Fruit fly (Drosophila melanogaster) whole organism, embryonic: ENCODE data around the gene CG42748.

Source experiments
- ATbp ChIP-seq: fragments of 200-800 bp; sonication (Bioruptor generic); optimal IDR thresholded peaks from 2 replicates; lab custom pipeline; 2017; ENCODE audit warnings: missing biosample characterization, mild to moderate bottlenecking, missing genetic modification characterization, missing genetic modification reagents
- Adf1 ChIP-seq: fragments of 200-800 bp; sonication (Bioruptor generic); IDR thresholded peaks from 2 replicates; pipeline ENCODE4 v1.3.6; 2022; ENCODE audit warnings: missing biosample characterization, missing genetic modification characterization
- Aef1 ChIP-seq: fragments of 200-800 bp; sonication (Bioruptor generic); IDR thresholded peaks from 3 replicates; pipeline ENCODE4 v1.3.6; 2022; ENCODE audit warnings: missing biosample characterization, missing genetic modification characterization
- BtbVII ChIP-seq: fragments of 200-800 bp; sonication (Bioruptor generic); optimal IDR thresholded peaks from 3 replicates; lab custom pipeline; 2017; ENCODE audit warnings: missing biosample characterization, mild to moderate bottlenecking, missing genetic modification characterization
- C15 ChIP-seq: fragments of 200-800 bp; sonication (Bioruptor generic); IDR thresholded peaks from 3 replicates; pipeline ENCODE4 v1.3.6; 2022; ENCODE audit warnings: missing biosample characterization, missing genetic modification characterization
- CG10274 ChIP-seq: fragments of 200-800 bp; sonication (Bioruptor generic); optimal IDR thresholded peaks from 3 replicates; lab custom pipeline; 2017; ENCODE audit warnings: missing biosample characterization, mild to moderate bottlenecking, missing genetic modification characterization
- CG10543 ChIP-seq: fragments of 200-800 bp; sonication (Bioruptor generic); optimal IDR thresholded peaks from 3 replicates; lab custom pipeline; 2017; ENCODE audit warnings: missing biosample characterization, mild to moderate bottlenecking, missing genetic modification characterization, moderate library complexity
- CG10959 ChIP-seq: fragments of 200-800 bp; sonication (Bioruptor generic); IDR thresholded peaks from 2 replicates; pipeline ENCODE4 v1.3.6; 2022; ENCODE audit warnings: missing biosample characterization, missing genetic modification characterization
- CG11696 ChIP-seq: fragments of 200-800 bp; sonication (Bioruptor generic); IDR thresholded peaks from 2 replicates; pipeline ENCODE4 v1.3.6; 2022; ENCODE audit warnings: missing biosample characterization, missing genetic modification characterization
- CG14014 ChIP-seq: fragments of 200-800 bp; sonication (Bioruptor generic); IDR thresholded peaks from 2 replicates; pipeline ENCODE4 v1.3.6; 2022; ENCODE audit warnings: missing biosample characterization, missing genetic modification characterization
- CG17328 ChIP-seq: fragments of 200-800 bp; sonication (Bioruptor generic); IDR thresholded peaks from 2 replicates; pipeline ENCODE4 v1.3.6; 2022; ENCODE audit warnings: missing biosample characterization, missing genetic modification characterization
- CG32772 ChIP-seq: fragments of 200-800 bp; sonication (Bioruptor generic); IDR thresholded peaks from 2 replicates; pipeline ENCODE4 v1.3.6; 2022; ENCODE audit warnings: missing biosample characterization, missing genetic modification characterization
- CG33557 ChIP-seq: fragments of 200-800 bp; sonication (Bioruptor generic); optimal IDR thresholded peaks from 2 replicates; lab custom pipeline; 2019; ENCODE audit warnings: missing biosample characterization, mild to moderate bottlenecking, missing genetic modification characterization, moderate library complexity
- CG34376 ChIP-seq: fragments of 200-800 bp; sonication (Bioruptor generic); optimal IDR thresholded peaks from 2 replicates; lab custom pipeline; 2018; ENCODE audit warnings: missing biosample characterization, mild to moderate bottlenecking, missing genetic modification characterization
- CG4424 ChIP-seq: fragments of 200-800 bp; sonication (Bioruptor generic); optimal IDR thresholded peaks from 3 replicates; lab custom pipeline; 2016; ENCODE audit warnings: missing biosample characterization, missing genetic modification characterization
- CG4854 ChIP-seq: fragments of 200-800 bp; sonication (Bioruptor generic); optimal IDR thresholded peaks from 2 replicates; lab custom pipeline; 2016; ENCODE audit warnings: missing biosample characterization, missing genetic modification characterization, inconsistent platforms
- CG7556 ChIP-seq: fragments of 200-800 bp; sonication (Bioruptor generic); optimal IDR thresholded peaks from 2 replicates; lab custom pipeline; 2017; ENCODE audit warnings: missing biosample characterization, mild to moderate bottlenecking, missing genetic modification characterization
- CG7928 ChIP-seq: fragments of 200-800 bp; sonication (Bioruptor generic); optimal IDR thresholded peaks from 2 replicates; lab custom pipeline; 2017; ENCODE audit warnings: missing biosample characterization, mild to moderate bottlenecking, missing genetic modification characterization
- Doc2 ChIP-seq: fragments of 200-800 bp; sonication (Bioruptor generic); IDR thresholded peaks from 2 replicates; pipeline ENCODE4 v1.3.6; 2022; ENCODE audit warnings: missing biosample characterization, missing genetic modification characterization
- Ets65A ChIP-seq: fragments of 200-800 bp; sonication (Bioruptor generic); peaks from one replicate; lab custom pipeline; 2016; ENCODE audit warnings: missing biosample characterization, missing genetic modification characterization
- GATAe ChIP-seq: fragments of 200-800 bp; sonication (Bioruptor generic); conservative IDR thresholded peaks from 2 replicates; pipeline ENCODE4 v1.3.6; 2022; ENCODE audit warnings: missing biosample characterization, missing genetic modification characterization
- Gug ChIP-seq: fragments of 200-800 bp; sonication (Bioruptor generic); IDR thresholded peaks from 4 replicates; pipeline ENCODE4 v1.3.6; 2022; ENCODE audit warnings: missing biosample characterization, missing genetic modification characterization
- HLH4C ChIP-seq: fragments of 200-800 bp; sonication (Bioruptor generic); IDR thresholded peaks from 3 replicates; pipeline ENCODE4 v1.3.6; 2022; ENCODE audit warnings: missing biosample characterization, missing genetic modification characterization; ENCODE audit not compliant: partially characterized antibody
- Hey ChIP-seq: fragments of 200-800 bp; sonication (Bioruptor generic); optimal IDR thresholded peaks from 3 replicates; lab custom pipeline; 2018; ENCODE audit warnings: missing biosample characterization, mild to moderate bottlenecking, missing genetic modification characterization
- Meics ChIP-seq: fragments of 200-800 bp; sonication (Bioruptor generic); optimal IDR thresholded peaks from 2 replicates; lab custom pipeline; 2017; ENCODE audit warnings: missing biosample characterization, mild to moderate bottlenecking, missing genetic modification characterization
- Nf-YC ChIP-seq: fragments of 200-800 bp; optimal IDR thresholded peaks from 3 replicates; lab custom pipeline; 2019; ENCODE audit warnings: missing biosample characterization, mild to moderate bottlenecking, missing genetic modification characterization, moderate library complexity
- Spps ChIP-seq: fragments of 200-800 bp; sonication (Bioruptor generic); optimal IDR thresholded peaks from 2 replicates; lab custom pipeline; 2018; ENCODE audit warnings: missing biosample characterization, mild to moderate bottlenecking, missing genetic modification characterization
- Sry-δ ChIP-seq: fragments of 200-800 bp; sonication (Bioruptor generic); optimal IDR thresholded peaks from 2 replicates; lab custom pipeline; 2016; ENCODE audit warnings: missing biosample characterization, missing genetic modification characterization
- Tbp ChIP-seq: fragments of >200 bp; optimal IDR thresholded peaks from 2 replicates; lab custom pipeline; 2018; ENCODE audit warnings: missing biosample characterization, missing genetic modification characterization
- abd-A ChIP-seq: fragments of 200-800 bp; sonication (Bioruptor generic); optimal IDR thresholded peaks from 3 replicates; lab custom pipeline; 2019; ENCODE audit warnings: missing biosample characterization, mild to moderate bottlenecking, missing genetic modification characterization, moderate library complexity
- ac ChIP-seq: fragments of 200-800 bp; sonication (Bioruptor generic); optimal IDR thresholded peaks from 3 replicates; lab custom pipeline; 2017; ENCODE audit warnings: missing biosample characterization, mild to moderate bottlenecking, missing genetic modification characterization
- ara ChIP-seq: fragments of 200-800 bp; sonication (Bioruptor generic); IDR thresholded peaks from 2 replicates; pipeline ENCODE4 v1.3.6; 2022; ENCODE audit warnings: missing biosample characterization, missing genetic modification characterization
- chinmo ChIP-seq: fragments of 200-800 bp; sonication (Bioruptor generic); IDR thresholded peaks from 4 replicates; pipeline ENCODE4 v1.3.6; 2022; ENCODE audit warnings: missing biosample characterization, missing genetic modification characterization; ENCODE audit not compliant: partially characterized antibody
- dimm ChIP-seq: fragments of 200-800 bp; sonication (Bioruptor generic); IDR thresholded peaks from 2 replicates; pipeline ENCODE4 v1.3.6; 2022; ENCODE audit warnings: missing biosample characterization, missing genetic modification characterization
- dm ChIP-seq: fragments of 200-800 bp; sonication (Bioruptor generic); optimal IDR thresholded peaks from 3 replicates; lab custom pipeline; 2016; ENCODE audit warnings: missing biosample characterization, missing genetic modification characterization
- insv ChIP-seq, 2 experiments: fragments of 200-800 bp; sonication (Bioruptor generic); optimal IDR thresholded peaks; 3 replicates each; lab custom pipeline; 2016 to 2018; ENCODE audit warnings: missing biosample characterization in 2 of 2, missing genetic modification characterization in 2 of 2
- kah ChIP-seq: fragments of 200-800 bp; sonication (Bioruptor generic); optimal IDR thresholded peaks from 2 replicates; lab custom pipeline; 2018; ENCODE audit warnings: missing biosample characterization, mild to moderate bottlenecking, missing genetic modification characterization
- klu ChIP-seq: fragments of 200-800 bp; sonication (Bioruptor generic); IDR thresholded peaks from 2 replicates; pipeline ENCODE4 v1.3.6; 2022; ENCODE audit warnings: missing biosample characterization, missing genetic modification characterization
- kni ChIP-seq: fragments of 200-800 bp; sonication (Bioruptor generic); optimal IDR thresholded peaks from 3 replicates; lab custom pipeline; 2017; ENCODE audit warnings: mild to moderate bottlenecking, missing biosample characterization, missing genetic modification reagents, missing genetic modification characterization
- lbe ChIP-seq: fragments of 200-800 bp; sonication (Bioruptor generic); optimal IDR thresholded peaks from 2 replicates; lab custom pipeline; 2016; ENCODE audit warnings: missing biosample characterization, mild to moderate bottlenecking, missing genetic modification characterization
- nerfin-1 ChIP-seq: fragments of 200-800 bp; sonication (Bioruptor generic); optimal IDR thresholded peaks from 3 replicates; lab custom pipeline; 2019; ENCODE audit warnings: missing biosample characterization, mild to moderate bottlenecking, missing genetic modification characterization, moderate library complexity
- oc ChIP-seq: fragments of 200-800 bp; sonication (Bioruptor generic); optimal IDR thresholded peaks from 2 replicates; lab custom pipeline; 2018; ENCODE audit warnings: missing biosample characterization, mild to moderate bottlenecking, missing genetic modification characterization, moderate library complexity
- pnt ChIP-seq: fragments of 200-800 bp; sonication (Bioruptor generic); optimal IDR thresholded peaks from 3 replicates; lab custom pipeline; 2016; ENCODE audit warnings: missing biosample characterization, missing genetic modification characterization
- prd ChIP-seq, 3 experiments: fragments of >200 bp in 2 of 3; fragments of 200-800 bp in 1 of 3; sonication (Bioruptor generic) in 1 of 3; optimal IDR thresholded peaks in 2 of 3; IDR thresholded peaks in 1 of 3; 2 replicates in 2 of 3; 3 replicates in 1 of 3; pipeline versions ENCODE4 v1.3.6 to Lab custom; 2017 to 2022; ENCODE audit warnings: missing biosample characterization in 1 of 3, missing genetic modification characterization in 1 of 3
- rib ChIP-seq: fragments of 200-800 bp; sonication (Bioruptor generic); IDR thresholded peaks from 2 replicates; pipeline ENCODE4 v1.3.6; 2022; ENCODE audit warnings: missing biosample characterization, missing genetic modification characterization
- salm ChIP-seq: fragments of 200-800 bp; sonication (Bioruptor generic); optimal IDR thresholded peaks from 2 replicates; lab custom pipeline; 2018; ENCODE audit warnings: missing biosample characterization, mild to moderate bottlenecking, missing genetic modification characterization
- sim ChIP-seq: fragments of 200-800 bp; sonication (Bioruptor generic); IDR thresholded peaks from 2 replicates; pipeline ENCODE4 v1.3.6; 2022; ENCODE audit warnings: missing biosample characterization, missing genetic modification characterization
- sna ChIP-seq: fragments of 200-800 bp; sonication (Bioruptor generic); IDR thresholded peaks from 2 replicates; pipeline ENCODE4 v1.3.6; 2022; ENCODE audit warnings: missing biosample characterization, missing genetic modification characterization; ENCODE audit not compliant: partially characterized antibody
- sqz ChIP-seq: fragments of 200-800 bp; sonication (Bioruptor generic); optimal IDR thresholded peaks from 3 replicates; lab custom pipeline; 2018; ENCODE audit warnings: missing biosample characterization, mild to moderate bottlenecking, missing genetic modification characterization
- tna ChIP-seq: fragments of 200-800 bp; sonication (Bioruptor generic); IDR thresholded peaks from 2 replicates; pipeline ENCODE4 v1.3.6; 2022; ENCODE audit warnings: missing biosample characterization, missing genetic modification characterization; ENCODE audit not compliant: partially characterized antibody
- ttk ChIP-seq: fragments of 200-800 bp; sonication (Bioruptor generic); IDR thresholded peaks from 2 replicates; pipeline ENCODE4 v2.1.2; 2022; ENCODE audit warnings: missing biosample characterization, missing genetic modification characterization

The CG42748 gene

dm6 chr2L:22144127-22144526, 13.1 kb downstream of the CG42748 start (continued):
- TF ChIP-seq klu (GFP tag; lab: Robert Waterston, UW) (no peak), oc (no peak), Gug (GFP tag; lab: Robert Waterston, UW) (no peak), CG14014 (GFP tag; lab: Robert Waterston, UW) (no peak; the same call in 1 of the 2 replicates), CG32772 (no peak), ac (no peak), pnt (no peak), C15 (GFP tag; lab: Robert Waterston, UW) (peak; percentile 33; the same call in 1 of the 3 replicates), Hey (tag; lab: Kevin White, UChicago) (no peak), BtbVII (peak; percentile 45), chinmo (GFP tag; lab: Robert Waterston, UW) (0 out of 4 replicates have a peak, but pooled peaks have one; percentile 32), ATbp (GFP tag; lab: Kevin White, UChicago) (no peak), insv (GFP tag; optimal IDR thresholded peaks at IDR 0.05; lab: Kevin White, UChicago) (no peak), sna (GFP tag; lab: Robert Waterston, UW) (no peak), CG7928 (GFP tag; lab: Kevin White, UChicago) (no peak), CG34376 (GFP tag; lab: Kevin White, UChicago) (peak; percentile 41), prd (optimal IDR thresholded peaks at IDR 0.05; lab: Kevin White, UChicago) (no peak), prd (GFP tag; IDR thresholded peaks at IDR 0.05; lab: Robert Waterston, UW) (peak; percentile 20; the same call in 1 of the 3 replicates), GATAe (GFP tag; lab: Robert Waterston, UW) (no peak), abd-A (tag; lab: Kevin White, UChicago) (no peak), kni (peak; percentile 97), Nf-YC (tag; lab: Kevin White, UChicago) (peak; percentile 60), tna (no peak), rib (GFP tag; lab: Robert Waterston, UW) (no peak), ttk (GFP tag; lab: Robert Waterston, UW) (no peak), dm (GFP tag; lab: Kevin White, UChicago) (no peak), Sry-δ (GFP tag; lab: Kevin White, UChicago) (no peak), HLH4C (no peak), CG7556 (no peak), CG4424 (no peak), Spps (tag; lab: Kevin White, UChicago) (peak; percentile 32), CG10543 (GFP tag; lab: Kevin White, UChicago) (peak; percentile 0), Doc2 (GFP tag; lab: Robert Waterston, UW) (no peak), CG33557 (no peak), dimm (GFP tag; lab: Robert Waterston, UW) (no peak), CG10959 (no peak), ara (GFP tag; lab: Robert Waterston, UW) (peak; percentile 70; the same call in 1 of the 2 replicates), CG4854 (GFP tag; lab: Kevin White, UChicago) (no peak), CG17328 (no peak), CG11696 (GFP tag; lab: Robert Waterston, UW) (no peak), sim (GFP tag; lab: Robert Waterston, UW) (no peak), Tbp (no peak), Meics (GFP tag; lab: Kevin White, UChicago) (no peak), Ets65A (GFP tag; lab: Kevin White, UChicago) (no peak), Aef1 (GFP tag; lab: Robert Waterston, UW) (no peak), Adf1 (no peak), salm (no peak), kah (GFP tag; lab: Kevin White, UChicago) (peak; percentile 50), nerfin-1 (tag; lab: Kevin White, UChicago) (peak; percentile 64), lbe (GFP tag; lab: Kevin White, UChicago) (no peak), CG10274 (GFP tag; lab: Kevin White, UChicago) (no peak), sqz (GFP tag; lab: Kevin White, UChicago) (peak; percentile 72)
